Worm (Caenorhabditis elegans) whole organism, L2 larva: ENCODE data around the gene srh-68.
A peak's percentile ranks its signal among the peaks of the same experiment; 100 is the strongest.

ENCODE experiments used
- C34F6.9 ChIP-seq: fragments of 150-350 bp; optimal IDR thresholded peaks from 2 replicates; lab custom pipeline; 2014; ENCODE audit warnings: missing biosample characterization, missing genetic modification characterization
- F13H6.1 ChIP-seq: sonication (generic microtip); optimal IDR thresholded peaks from 2 replicates; lab custom pipeline; 2016; ENCODE audit warnings: missing genetic modification characterization, missing compliant biosample characterization
- R02D3.7 ChIP-seq: fragments of 150-350 bp; optimal IDR thresholded peaks from 2 replicates; lab custom pipeline; 2014; ENCODE audit warnings: missing biosample characterization, missing genetic modification characterization
- Y55F3AM.14 ChIP-seq: fragments of 200-800 bp; sonication (Bioruptor generic); optimal IDR thresholded peaks from 2 replicates; lab custom pipeline; 2018; ENCODE audit warnings: mild to moderate bottlenecking, missing genetic modification characterization, missing compliant biosample characterization
- ZK546.5 ChIP-seq: sonication (generic microtip); optimal IDR thresholded peaks from 2 replicates; lab custom pipeline; 2017; ENCODE audit warnings: missing biosample characterization, missing genetic modification characterization
- alr-1 ChIP-seq: fragments of 150-350 bp; optimal IDR thresholded peaks from 2 replicates; lab custom pipeline; 2014; ENCODE audit warnings: missing biosample characterization, missing genetic modification characterization
- aly-2 ChIP-seq: fragments of 150-350 bp; optimal IDR thresholded peaks from 2 replicates; lab custom pipeline; 2014; ENCODE audit warnings: missing biosample characterization, missing genetic modification characterization
- ama-1 ChIP-seq: fragments of 150-350 bp; optimal IDR thresholded peaks from 2 replicates; lab custom pipeline; 2018; ENCODE audit warnings: inconsistent platforms
- blmp-1 ChIP-seq: sonication (generic microtip); optimal IDR thresholded peaks from 2 replicates; lab custom pipeline; 2017; ENCODE audit warnings: missing genetic modification characterization, mild to moderate bottlenecking, missing compliant biosample characterization, antibody characterized with exemption, moderate library complexity; ENCODE audit not compliant: insufficient read depth
- ceh-16 ChIP-seq: fragments of 150-350 bp; optimal IDR thresholded peaks from 2 replicates; lab custom pipeline; 2014; ENCODE audit warnings: missing biosample characterization, missing genetic modification characterization
- ceh-82 ChIP-seq: fragments of 150-350 bp; optimal IDR thresholded peaks from 2 replicates; lab custom pipeline; 2014; ENCODE audit warnings: missing biosample characterization, missing genetic modification characterization
- crh-2 ChIP-seq: sonication (generic microtip); optimal IDR thresholded peaks from 2 replicates; lab custom pipeline; 2017; ENCODE audit warnings: missing biosample characterization, missing genetic modification characterization
- dmd-4 ChIP-seq: sonication (generic microtip); optimal IDR thresholded peaks from 2 replicates; lab custom pipeline; 2017; ENCODE audit warnings: missing biosample characterization, missing genetic modification characterization
- egl-27 ChIP-seq: sonication (generic microtip); optimal IDR thresholded peaks from 3 replicates; lab custom pipeline; 2017; ENCODE audit warnings: missing biosample characterization, missing genetic modification reagents, missing genetic modification characterization
- elt-1 ChIP-seq: fragments of 150-350 bp; optimal IDR thresholded peaks from 2 replicates; lab custom pipeline; 2014; ENCODE audit warnings: missing biosample characterization, missing genetic modification characterization
- elt-3 ChIP-seq: sonication (generic microtip); optimal IDR thresholded peaks from 2 replicates; lab custom pipeline; 2017; ENCODE audit warnings: missing biosample characterization, missing genetic modification characterization
- fos-1 ChIP-seq: fragments of 150-350 bp; optimal IDR thresholded peaks from 2 replicates; lab custom pipeline; 2014; ENCODE audit warnings: missing biosample characterization, missing genetic modification characterization
- gmeb-1 ChIP-seq: fragments of 150-350 bp; optimal IDR thresholded peaks from 2 replicates; lab custom pipeline; 2014; ENCODE audit warnings: missing biosample characterization, missing genetic modification characterization
- lin-11 ChIP-seq: fragments of 150-350 bp; sonication (generic microtip); optimal IDR thresholded peaks from 2 replicates; lab custom pipeline; 2014; ENCODE audit warnings: missing biosample characterization, missing genetic modification characterization, inconsistent platforms, mixed read lengths
- lin-13 ChIP-seq: fragments of 150-350 bp; optimal IDR thresholded peaks from 2 replicates; lab custom pipeline; 2014; ENCODE audit warnings: missing biosample characterization, missing genetic modification reagents, missing genetic modification characterization
- lin-39 ChIP-seq: fragments of 150-350 bp; optimal IDR thresholded peaks from 2 replicates; lab custom pipeline; 2014; ENCODE audit warnings: missing biosample characterization, missing genetic modification reagents, missing genetic modification characterization
- lsy-2 ChIP-seq, 2 experiments: fragments of 150-350 bp in 1 of 2; sonication (generic microtip) in 1 of 2; optimal IDR thresholded peaks; 2 replicates each; lab custom pipeline; 2014 to 2017; ENCODE audit warnings: missing biosample characterization in 2 of 2, missing genetic modification characterization in 2 of 2
- mab-5 ChIP-seq: fragments of 150-350 bp; optimal IDR thresholded peaks from 2 replicates; lab custom pipeline; 2014; ENCODE audit warnings: missing biosample characterization, missing genetic modification characterization
- mbf-1 ChIP-seq: sonication (generic microtip); optimal IDR thresholded peaks from 2 replicates; lab custom pipeline; 2017; ENCODE audit warnings: missing biosample characterization, missing genetic modification characterization
- mdl-1 ChIP-seq, 2 experiments: fragments of 150-350 bp in 1 of 2; sonication (generic microtip) in 1 of 2; optimal IDR thresholded peaks; 2 replicates each; lab custom pipeline; 2017; ENCODE audit warnings: missing biosample characterization in 2 of 2, missing genetic modification characterization in 2 of 2
- nhr-10 ChIP-seq: sonication (generic microtip); optimal IDR thresholded peaks from 2 replicates; lab custom pipeline; 2017; ENCODE audit warnings: missing biosample characterization, missing genetic modification characterization
- nhr-11 ChIP-seq: fragments of 150-350 bp; optimal IDR thresholded peaks from 2 replicates; lab custom pipeline; 2014; ENCODE audit warnings: missing biosample characterization, missing genetic modification characterization
- nhr-12 ChIP-seq: fragments of 150-350 bp; optimal IDR thresholded peaks from 2 replicates; lab custom pipeline; 2014; ENCODE audit warnings: missing biosample characterization, missing genetic modification characterization
- nhr-129 ChIP-seq: fragments of 150-350 bp; optimal IDR thresholded peaks from 2 replicates; lab custom pipeline; 2014; ENCODE audit warnings: missing biosample characterization, missing genetic modification characterization
- nhr-21 ChIP-seq: fragments of 150-350 bp; optimal IDR thresholded peaks from 2 replicates; lab custom pipeline; 2014; ENCODE audit warnings: missing biosample characterization, missing genetic modification characterization
- nhr-23 ChIP-seq: fragments of 150-350 bp; optimal IDR thresholded peaks from 2 replicates; lab custom pipeline; 2014; ENCODE audit warnings: missing biosample characterization, missing genetic modification reagents, missing genetic modification characterization
- nhr-237 ChIP-seq: fragments of 150-350 bp; optimal IDR thresholded peaks from 2 replicates; lab custom pipeline; 2014; ENCODE audit warnings: missing biosample characterization, missing genetic modification characterization
- nhr-25 ChIP-seq: fragments of 150-350 bp; sonication (generic microtip); optimal IDR thresholded peaks from 3 replicates; lab custom pipeline; 2014; ENCODE audit warnings: missing biosample characterization, missing genetic modification characterization
- nhr-6 ChIP-seq: fragments of 150-350 bp; optimal IDR thresholded peaks from 2 replicates; lab custom pipeline; 2014; ENCODE audit warnings: missing biosample characterization, missing genetic modification characterization
- nhr-77 ChIP-seq: fragments of 150-350 bp; optimal IDR thresholded peaks from 2 replicates; lab custom pipeline; 2014; ENCODE audit warnings: missing biosample characterization, missing genetic modification characterization
- peb-1 ChIP-seq: fragments of 150-350 bp; optimal IDR thresholded peaks from 2 replicates; lab custom pipeline; 2014; ENCODE audit warnings: missing biosample characterization, missing genetic modification characterization
- sem-4 ChIP-seq: fragments of 150-350 bp; optimal IDR thresholded peaks from 2 replicates; lab custom pipeline; 2014; ENCODE audit warnings: missing biosample characterization, missing genetic modification reagents, missing genetic modification characterization
- skn-1 ChIP-seq: sonication (generic microtip); optimal IDR thresholded peaks from 2 replicates; lab custom pipeline; 2017; ENCODE audit warnings: missing biosample characterization, missing genetic modification characterization
- sma-3 ChIP-seq: sonication (generic microtip); optimal IDR thresholded peaks from 2 replicates; lab custom pipeline; 2016; ENCODE audit warnings: missing genetic modification reagents, missing genetic modification characterization, missing compliant biosample characterization
- sma-9 ChIP-seq, 2 experiments: fragments of 150-350 bp in 1 of 2; sonication (generic microtip) in 1 of 2; optimal IDR thresholded peaks; 2 replicates each; lab custom pipeline; 2014 to 2016; ENCODE audit warnings: missing genetic modification characterization in 2 of 2, mild to moderate bottlenecking in 1 of 2, missing biosample characterization in 1 of 2, missing compliant biosample characterization in 1 of 2, missing genetic modification reagents in 1 of 2, moderate library complexity in 1 of 2
- snpc-4 ChIP-seq: fragments of 150-350 bp; optimal IDR thresholded peaks from 2 replicates; lab custom pipeline; 2014; ENCODE audit warnings: missing biosample characterization, missing genetic modification characterization
- unc-39 ChIP-seq: fragments of 150-350 bp; optimal IDR thresholded peaks from 2 replicates; lab custom pipeline; 2014; ENCODE audit warnings: missing biosample characterization, missing genetic modification characterization
- unc-55 ChIP-seq: fragments of 150-350 bp; sonication (generic microtip); optimal IDR thresholded peaks from 3 replicates; lab custom pipeline; 2014; ENCODE audit warnings: missing biosample characterization, missing genetic modification reagents, missing genetic modification characterization
- unc-62 ChIP-seq: fragments of 150-350 bp; optimal IDR thresholded peaks from 2 replicates; lab custom pipeline; 2014; ENCODE audit warnings: missing biosample characterization, missing genetic modification reagents, missing genetic modification characterization
- zag-1 ChIP-seq: fragments of 150-350 bp; optimal IDR thresholded peaks from 2 replicates; lab custom pipeline; 2014; ENCODE audit warnings: missing biosample characterization, missing genetic modification characterization
- ztf-1 ChIP-seq: fragments of 200-800 bp; sonication (Bioruptor generic); conservative IDR thresholded peaks from 2 replicates; pipeline ENCODE4 v1.3.6; 2022; ENCODE audit warnings: missing genetic modification characterization, missing compliant biosample characterization
- ztf-11 ChIP-seq: sonication (generic microtip); optimal IDR thresholded peaks from 2 replicates; lab custom pipeline; 2017; ENCODE audit warnings: missing biosample characterization, missing genetic modification characterization
- ztf-4 ChIP-seq: fragments of 150-350 bp; optimal IDR thresholded peaks from 2 replicates; lab custom pipeline; 2014; ENCODE audit warnings: missing biosample characterization, missing genetic modification characterization

srh-68 gene

ce11 chrII:12507038-12507437, at the start of gene srh-68:
Gene srh-68, plus strand, starts transcription at chrII:12507338.
- TF ChIP-seq blmp-1 (tag; lab: Kevin White, UChicago), result no peak
- TF ChIP-seq lsy-2 (tag; optimal IDR thresholded peaks at IDR 0.05; lab: Kevin White, UChicago), result no peak
- no peak for TF ChIP-seq crh-2 (tag; lab: Kevin White, UChicago)
- no peak for TF ChIP-seq nhr-23 (tag; lab: Kevin White, UChicago)

- TF ChIP-seq ama-1 (lab: Kevin White, UChicago), result no peak
- peak; percentile 85 for TF ChIP-seq snpc-4 (tag; lab: Kevin White, UChicago)
- peak; percentile 71 for TF ChIP-seq egl-27 (tag; lab: Kevin White, UChicago)
- TF ChIP-seq mab-5 (tag; lab: Kevin White, UChicago), result peak; percentile 68
- no peak for TF ChIP-seq lin-39 (tag; lab: Kevin White, UChicago)
- TF ChIP-seq sma-3 (GFP tag; lab: Kevin White, UChicago), result peak; percentile 82
- no peak for TF ChIP-seq nhr-11 (tag; lab: Kevin White, UChicago)
- TF ChIP-seq ceh-16 (tag; lab: Kevin White, UChicago), result no peak
- peak; percentile 74 for TF ChIP-seq F13H6.1 (tag; lab: Kevin White, UChicago)
- TF ChIP-seq fos-1, result no peak
- TF ChIP-seq ztf-11, result no peak
- TF ChIP-seq unc-55 (GFP tag; lab: Kevin White, UChicago), result peak; percentile 93
- peak; percentile 99 for TF ChIP-seq gmeb-1
- no peak for TF ChIP-seq mbf-1 (tag; lab: Kevin White, UChicago)
- peak; percentile 86 to 92 for TF ChIP-seq lsy-2 (tag; optimal IDR thresholded peaks at IDR 0.05; lab: Kevin White, UChicago)
- TF ChIP-seq ztf-4 (tag; lab: Kevin White, UChicago), result peak; percentile 36
- peak; percentile 49 for TF ChIP-seq R02D3.7 (tag; lab: Kevin White, UChicago)
- TF ChIP-seq Y55F3AM.14, result no peak
- peak; percentile 13 for TF ChIP-seq nhr-6 (tag; lab: Kevin White, UChicago)
- TF ChIP-seq nhr-129 (tag; lab: Kevin White, UChicago), result peak; percentile 40
- no peak for TF ChIP-seq unc-39
- TF ChIP-seq elt-1 (tag; lab: Kevin White, UChicago), result no peak
- peak in 1 of 2 experiments; percentile 14 for TF ChIP-seq mdl-1 (tag; optimal IDR thresholded peaks at IDR 0.05; lab: Kevin White, UChicago)
- TF ChIP-seq lin-13 (GFP tag; lab: Kevin White, UChicago), result peak; percentile 85
- TF ChIP-seq zag-1 (tag; lab: Kevin White, UChicago), result peak; percentile 7
- peak; percentile 85 for TF ChIP-seq C34F6.9 (tag; lab: Kevin White, UChicago)
- TF ChIP-seq nhr-77 (tag; lab: Kevin White, UChicago), result no peak
- peak; percentile 47 for TF ChIP-seq ZK546.5
- TF ChIP-seq nhr-12 (tag; lab: Kevin White, UChicago), result no peak
- peak; percentile 66 for TF ChIP-seq lin-11 (tag; lab: Kevin White, UChicago)
- peak; percentile 49 for TF ChIP-seq nhr-237
- no peak for TF ChIP-seq blmp-1 (tag; lab: Kevin White, UChicago)
- no peak for TF ChIP-seq aly-2
- TF ChIP-seq crh-2 (tag; lab: Kevin White, UChicago), result peak; percentile 82
- TF ChIP-seq peb-1, result no peak
- no peak for TF ChIP-seq nhr-23 (tag; lab: Kevin White, UChicago)
- TF ChIP-seq alr-1, result no peak
- no peak for TF ChIP-seq skn-1
- no peak for TF ChIP-seq elt-3 (tag; lab: Kevin White, UChicago)
- TF ChIP-seq ztf-1 (GFP tag; lab: Robert Waterston, UW), result no peak
- TF ChIP-seq nhr-25 (tag; lab: Kevin White, UChicago), result peak; percentile 81
- no peak for TF ChIP-seq ceh-82 (tag; lab: Kevin White, UChicago)
- TF ChIP-seq sem-4 (tag; lab: Kevin White, UChicago), result peak; percentile 58
- peak; percentile 72 for TF ChIP-seq nhr-21 (tag; lab: Kevin White, UChicago)
- peak; percentile 41 for TF ChIP-seq nhr-10 (tag; lab: Kevin White, UChicago)
- TF ChIP-seq sma-9 (GFP tag; optimal IDR thresholded peaks at IDR 0.05; lab: Kevin White, UChicago), result peak; percentile 86
- no peak for TF ChIP-seq sma-9 (tag; optimal IDR thresholded peaks at IDR 0.05; lab: Kevin White, UChicago)
- TF ChIP-seq dmd-4 (tag; lab: Kevin White, UChicago), result no peak
- TF ChIP-seq unc-62 (GFP tag; lab: Kevin White, UChicago), result no peak
Measured at ce11 chrII:12459422-12459821, 47.7 kb upstream of the srh-68 start, which contains the start of gene tag-281. Gene tag-281, plus strand, starts transcription at chrII:12459761.
